Worm (Caenorhabditis elegans): ENCODE results near the gene dsl-2.

DNA sequence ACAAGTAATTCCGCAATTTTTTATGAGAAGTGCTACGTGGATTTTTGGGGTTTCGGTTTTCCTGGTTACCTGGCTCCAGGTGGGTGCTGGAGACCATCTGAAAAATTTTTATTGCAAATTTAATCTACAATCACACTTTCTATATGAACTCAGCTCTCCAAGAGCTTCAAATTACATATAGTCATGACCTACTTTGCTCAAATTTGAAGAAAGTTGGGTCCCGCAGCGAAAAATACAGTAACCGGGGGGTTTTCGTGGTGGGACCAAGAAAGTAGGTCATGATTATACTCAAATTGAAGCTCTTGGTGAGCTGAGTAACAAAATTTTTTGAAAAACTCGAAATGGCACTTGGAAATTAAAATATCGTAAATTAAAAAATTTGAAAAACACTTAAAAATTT is 44.4 kb downstream of the dsl-2 start, which contains the start of gene ets-8:
- TF ChIP-seq him-1 (tag; optimal IDR thresholded peaks at IDR 0.05) (no peak), W03F9.2 (tag; optimal IDR thresholded peaks at IDR 0.05) (no peak), dao-5 (tag; optimal IDR thresholded peaks at IDR 0.05) (no peak)

Measured in whole organism, L4/young adult.